Fruit fly (Drosophila melanogaster) whole organism, embryonic: Measurements from ENCODE around the gene CG10845.

Experiments
- Dp ChIP-seq: fragments of 200-800 bp; sonication (Bioruptor generic); optimal IDR thresholded peaks from 2 replicates; lab custom pipeline; 2018; ENCODE audit warnings: missing biosample characterization, mild to moderate bottlenecking, missing genetic modification characterization, moderate library complexity
- cg ChIP-seq: fragments of 200-800 bp; sonication (Bioruptor generic); optimal IDR thresholded peaks from 3 replicates; lab custom pipeline; 2019; ENCODE audit warnings: missing biosample characterization, mild to moderate bottlenecking, missing genetic modification characterization, moderate library complexity
- h ChIP-seq: fragments of >200 bp; optimal IDR thresholded peaks from 2 replicates; lab custom pipeline; 2017
- usp ChIP-seq: fragments of >200 bp; optimal IDR thresholded peaks from 2 replicates; lab custom pipeline; 2017; ENCODE audit warnings: missing biosample characterization, missing genetic modification characterization

dm6 chr3R:24876843-24877457 is 24.0 kb upstream of the CG10845 start, which contains the start of the genes CG11089 and CG31381:
- TF ChIP-seq Dp (peak; percentile 96), cg (GFP tag; lab: Kevin White, UChicago) (no peak), h (lab: Kevin White, UChicago) (no peak), usp (GFP tag; lab: Kevin White, UChicago) (no peak)
